ENCODE assay signal across 3 worm cellular contexts in genomic region chrIII:8392307-8392706, ce11.
TF ChIP-seq lines count a peak whose summit lies in the region.

No protein-coding gene starts in this region.

TF ChIP-seq in whole organism, L1 larva, 84 proteins besides CTCF, POLR2A, EP300 and RAD21 (continued from another document):
- TF ChIP-seq mep-1 (tag; optimal IDR thresholded peaks at IDR 0.05; lab: Kevin White, UChicago) = peak; percentile 37
- no peak for TF ChIP-seq nhr-28 (tag; optimal IDR thresholded peaks at IDR 0.05; lab: Kevin White, UChicago)
- TF ChIP-seq ztf-4 (tag; optimal IDR thresholded peaks at IDR 0.05; lab: Kevin White, UChicago) = no peak
- TF ChIP-seq ztf-11 (tag; optimal IDR thresholded peaks at IDR 0.05; lab: Kevin White, UChicago) = no peak
- no peak for TF ChIP-seq sptf-1 (tag; optimal IDR thresholded peaks at IDR 0.05; lab: Kevin White, UChicago)
- TF ChIP-seq hlh-17 (GFP tag; optimal IDR thresholded peaks at IDR 0.05; lab: Kevin White, UChicago; ENCODE audit: borderline replicate concordance) = no peak
- no peak for TF ChIP-seq unc-98 (GFP tag; IDR thresholded peaks at IDR 0.05; lab: Robert Waterston, UW)
- no peak for TF ChIP-seq C04F5.9 (tag; optimal IDR thresholded peaks at IDR 0.05; lab: Kevin White, UChicago)
- TF ChIP-seq ceh-8 (GFP tag; optimal IDR thresholded peaks at IDR 0.05; lab: Kevin White, UChicago) = peak; percentile 36
- no peak for TF ChIP-seq elt-2 (tag; optimal IDR thresholded peaks at IDR 0.05; lab: Kevin White, UChicago)
- peak; percentile 3 to 8 for TF ChIP-seq efl-1 (optimal IDR thresholded peaks at IDR 0.05; lab: Kevin White, UChicago)
- TF ChIP-seq efl-1 (GFP tag; optimal IDR thresholded peaks at IDR 0.05 in 1 of 2; lab: Kevin White, UChicago) = peak in 1 of 2 experiments; percentile 72
- peak; percentile 71 for TF ChIP-seq dsc-1 (tag; optimal IDR thresholded peaks at IDR 0.05; lab: Kevin White, UChicago)
- no peak for TF ChIP-seq mef-2 (tag; optimal IDR thresholded peaks at IDR 0.05; lab: Kevin White, UChicago)
- TF ChIP-seq nhr-71 (tag; optimal IDR thresholded peaks at IDR 0.05; lab: Kevin White, UChicago) = peak; percentile 63
- peak in 1 of 2 experiments; percentile 15 for TF ChIP-seq lin-35 (GFP tag; optimal IDR thresholded peaks at IDR 0.05; lab: Kevin White, UChicago)
- TF ChIP-seq fkh-10 (GFP tag; optimal IDR thresholded peaks at IDR 0.05; lab: Kevin White, UChicago) = peak; percentile 66
- no peak for TF ChIP-seq ama-1 (optimal IDR thresholded peaks at IDR 0.05; lab: Kevin White, UChicago)
- TF ChIP-seq blmp-1 (tag; optimal IDR thresholded peaks at IDR 0.05; lab: Kevin White, UChicago) = no peak
- peak; percentile 4 for TF ChIP-seq ces-1 (GFP tag; optimal IDR thresholded peaks at IDR 0.05; lab: Kevin White, UChicago)
- TF ChIP-seq sox-4 (tag; optimal IDR thresholded peaks at IDR 0.05; lab: Kevin White, UChicago) = no peak
- TF ChIP-seq lin-14 (GFP tag; optimal IDR thresholded peaks at IDR 0.05; lab: Kevin White, UChicago) = peak; percentile 85
- TF ChIP-seq swsn-7 (tag; optimal IDR thresholded peaks at IDR 0.05; lab: Kevin White, UChicago) = peak; percentile 28
- peak; percentile 47 for TF ChIP-seq snu-23 (GFP tag; optimal IDR thresholded peaks at IDR 0.05; lab: Kevin White, UChicago)
- TF ChIP-seq lin-13 (GFP tag; optimal IDR thresholded peaks at IDR 0.05; lab: Kevin White, UChicago) = peak; percentile 26
- TF ChIP-seq lsy-2 (tag; optimal IDR thresholded peaks at IDR 0.05; lab: Kevin White, UChicago) = peak; percentile 15 to 54
- TF ChIP-seq lin-39 (tag; optimal IDR thresholded peaks at IDR 0.05; lab: Kevin White, UChicago) = no peak
- peak; percentile 3 for TF ChIP-seq xbp-1 (tag; optimal IDR thresholded peaks at IDR 0.05; lab: Kevin White, UChicago)
- TF ChIP-seq efl-3 (GFP tag; optimal IDR thresholded peaks at IDR 0.05; lab: Kevin White, UChicago) = no peak

TF ChIP-seq in whole organism, L2 larva, 48 proteins besides CTCF, POLR2A, EP300 and RAD21 (continued from another document):
- TF ChIP-seq unc-39 (tag; optimal IDR thresholded peaks at IDR 0.05; lab: Kevin White, UChicago) = peak; percentile 92
- TF ChIP-seq ztf-4 (tag; optimal IDR thresholded peaks at IDR 0.05; lab: Kevin White, UChicago) = no peak

TF ChIP-seq in whole organism, L4 larva, 104 proteins besides CTCF, POLR2A, EP300 and RAD21 (continued from another document):
- no peak for TF ChIP-seq F26F4.8 (GFP tag; conservative IDR thresholded peaks at IDR 0.05; lab: Robert Waterston, UW)
- TF ChIP-seq T26A8.4 (GFP tag; IDR thresholded peaks at IDR 0.05; lab: Robert Waterston, UW) = no peak
- TF ChIP-seq T20F7.1 (GFP tag; optimal IDR thresholded peaks at IDR 0.05; lab: Kevin White, UChicago) = no peak
- TF ChIP-seq F44E2.7 (GFP tag; IDR thresholded peaks at IDR 0.05; lab: Robert Waterston, UW) = no peak
- no peak for TF ChIP-seq lin-1 (GFP tag; IDR thresholded peaks at IDR 0.05; lab: Robert Waterston, UW)
- TF ChIP-seq nhr-10 (tag; optimal IDR thresholded peaks at IDR 0.05; lab: Kevin White, UChicago) = no peak
- no peak for TF ChIP-seq zip-11 (GFP tag; IDR thresholded peaks at IDR 0.05; lab: Robert Waterston, UW)
- TF ChIP-seq mdl-1 (tag; optimal IDR thresholded peaks at IDR 0.05; lab: Kevin White, UChicago) = peak in 1 of 2 experiments; percentile 28
- peak; percentile 85 for TF ChIP-seq hlh-30 (tag; optimal IDR thresholded peaks at IDR 0.05; lab: Kevin White, UChicago; ENCODE audit: insufficient read depth)
- peak; percentile 27 for TF ChIP-seq fkh-10 (GFP tag; optimal IDR thresholded peaks at IDR 0.05; lab: Kevin White, UChicago)
- no peak for TF ChIP-seq F10B5.3 (tag; optimal IDR thresholded peaks at IDR 0.05; lab: Kevin White, UChicago)
- no peak for TF ChIP-seq vab-7 (GFP tag; IDR thresholded peaks at IDR 0.05; lab: Robert Waterston, UW)
- no peak for TF ChIP-seq nhr-237 (tag; optimal IDR thresholded peaks at IDR 0.05; lab: Kevin White, UChicago)
- TF ChIP-seq ceh-32 (tag; optimal IDR thresholded peaks at IDR 0.05; lab: Kevin White, UChicago; ENCODE audit: poor library complexity) = no peak
- no peak for TF ChIP-seq mxl-3 (GFP tag; optimal IDR thresholded peaks at IDR 0.05; lab: Kevin White, UChicago)
- TF ChIP-seq F37D6.2 (tag; optimal IDR thresholded peaks at IDR 0.05; lab: Kevin White, UChicago) = no peak
- no peak for TF ChIP-seq hif-1 (tag; optimal IDR thresholded peaks at IDR 0.05; lab: Kevin White, UChicago)
- TF ChIP-seq set-16 (GFP tag; IDR thresholded peaks at IDR 0.05; lab: Robert Waterston, UW) = no peak
- TF ChIP-seq tra-1 (GFP tag; IDR thresholded peaks at IDR 0.05; lab: Robert Waterston, UW) = no peak
- no peak for TF ChIP-seq ama-1 (optimal IDR thresholded peaks at IDR 0.05; lab: Kevin White, UChicago)
